Worm (Caenorhabditis elegans) whole organism, L1 larva: Measurements from ENCODE around the gene nhr-6.

ENCODE experiments used
- C16A3.4 ChIP-seq: fragments of 150-350 bp; optimal IDR thresholded peaks from 2 replicates; lab custom pipeline; 2014; ENCODE audit warnings: missing biosample characterization, missing genetic modification characterization
- F16B12.6 ChIP-seq: fragments of 150-350 bp; optimal IDR thresholded peaks from 2 replicates; lab custom pipeline; 2014; ENCODE audit warnings: missing biosample characterization, missing genetic modification characterization
- Y116A8C.19 ChIP-seq: sonication (generic microtip); optimal IDR thresholded peaks from 2 replicates; lab custom pipeline; 2016; ENCODE audit warnings: missing compliant biosample characterization, missing genetic modification characterization, borderline replicate concordance
- ceh-8 ChIP-seq: fragments of 200-800 bp; sonication (Bioruptor generic); optimal IDR thresholded peaks from 2 replicates; lab custom pipeline; 2018; ENCODE audit warnings: mild to moderate bottlenecking, missing genetic modification characterization, moderate library complexity, missing compliant biosample characterization
- ceh-82 ChIP-seq, 3 experiments: fragments of 150-350 bp in 1 of 3; sonication (generic microtip) in 2 of 3; optimal IDR thresholded peaks; 2 replicates each; lab custom pipeline; 2014 to 2017; ENCODE audit warnings: missing biosample characterization in 3 of 3, missing genetic modification characterization in 3 of 3
- ceh-88 ChIP-seq: fragments of 200-800 bp; sonication (Bioruptor generic); IDR thresholded peaks from 2 replicates; pipeline ENCODE4 v1.3.6; 2022; ENCODE audit warnings: missing genetic modification characterization, missing compliant biosample characterization
- ceh-90 ChIP-seq: sonication (generic microtip); optimal IDR thresholded peaks from 2 replicates; lab custom pipeline; 2016; ENCODE audit warnings: missing genetic modification characterization, missing compliant biosample characterization
- ces-1 ChIP-seq: fragments of 150-350 bp; optimal IDR thresholded peaks from 2 replicates; lab custom pipeline; 2014; ENCODE audit warnings: missing biosample characterization, missing genetic modification reagents, missing genetic modification characterization
- dpl-1 ChIP-seq, 3 experiments: fragments of 150-350 bp in 2 of 3; sonication (generic microtip) in 1 of 3; optimal IDR thresholded peaks; 2 replicates each; lab custom pipeline; 2014 to 2017; ENCODE audit warnings: missing biosample characterization in 3 of 3, missing genetic modification characterization in 3 of 3, missing genetic modification reagents in 3 of 3
- dsc-1 ChIP-seq: sonication (generic microtip); optimal IDR thresholded peaks from 2 replicates; lab custom pipeline; 2016; ENCODE audit warnings: mild to moderate bottlenecking, missing genetic modification characterization, missing compliant biosample characterization
- efl-1 ChIP-seq, 4 experiments: fragments of 150-350 bp; optimal IDR thresholded peaks in 3 of 4; peaks in 1 of 4; 1 replicate in 1 of 4; 2 replicates in 3 of 4; lab custom pipeline; 2014; ENCODE audit warnings: missing biosample characterization in 2 of 4, missing genetic modification characterization in 2 of 4, missing genetic modification reagents in 2 of 4
- egl-27 ChIP-seq, 2 experiments: fragments of 150-350 bp in 1 of 2; sonication (generic microtip); optimal IDR thresholded peaks; 3 replicates each; lab custom pipeline; 2017 to 2018; ENCODE audit warnings: missing biosample characterization in 2 of 2, missing genetic modification characterization in 2 of 2, missing genetic modification reagents in 2 of 2
- elt-2 ChIP-seq: sonication (generic microtip); optimal IDR thresholded peaks from 2 replicates; lab custom pipeline; 2016; ENCODE audit warnings: missing genetic modification characterization, mild to moderate bottlenecking, inconsistent platforms, missing compliant biosample characterization, missing genetic modification reagents
- fkh-10 ChIP-seq: sonication (generic microtip); optimal IDR thresholded peaks from 2 replicates; lab custom pipeline; 2017; ENCODE audit warnings: missing biosample characterization, missing genetic modification reagents, missing genetic modification characterization
- fkh-4 ChIP-seq: sonication (generic microtip); optimal IDR thresholded peaks from 2 replicates; lab custom pipeline; 2016; ENCODE audit warnings: missing compliant biosample characterization, missing genetic modification characterization, borderline replicate concordance
- fkh-8 ChIP-seq: sonication (generic microtip); optimal IDR thresholded peaks from 2 replicates; lab custom pipeline; 2016; ENCODE audit warnings: mild to moderate bottlenecking, missing genetic modification characterization, missing compliant biosample characterization
- grh-1 ChIP-seq: fragments of 200-800 bp; sonication (Bioruptor generic); IDR thresholded peaks from 2 replicates; pipeline ENCODE4 v1.3.6; 2022; ENCODE audit warnings: missing genetic modification reagents, missing genetic modification characterization, missing compliant biosample characterization
- hpl-2 ChIP-seq: fragments of 150-350 bp; optimal IDR thresholded peaks from 2 replicates; lab custom pipeline; 2014; ENCODE audit warnings: missing biosample characterization, missing genetic modification reagents, missing genetic modification characterization
- irx-1 ChIP-seq: sonication (generic microtip); optimal IDR thresholded peaks from 2 replicates; lab custom pipeline; 2016; ENCODE audit warnings: missing genetic modification characterization, missing compliant biosample characterization
- isw-1 ChIP-seq: fragments of 200-800 bp; sonication (Bioruptor generic); IDR thresholded peaks from 2 replicates; pipeline ENCODE4 v1.3.6; 2022; ENCODE audit warnings: missing genetic modification characterization, missing compliant biosample characterization
- jun-1 ChIP-seq: fragments of 150-350 bp; optimal IDR thresholded peaks from 2 replicates; lab custom pipeline; 2014; ENCODE audit warnings: missing biosample characterization, missing genetic modification reagents, missing genetic modification characterization
- lin-13 ChIP-seq: fragments of 150-350 bp; optimal IDR thresholded peaks from 2 replicates; lab custom pipeline; 2014; ENCODE audit warnings: missing biosample characterization, missing genetic modification reagents, missing genetic modification characterization
- lin-14 ChIP-seq: fragments of 200-800 bp; sonication (Bioruptor generic); optimal IDR thresholded peaks from 2 replicates; lab custom pipeline; 2018; ENCODE audit warnings: mild to moderate bottlenecking, missing genetic modification characterization, moderate library complexity, missing compliant biosample characterization
- lin-39 ChIP-seq: fragments of 150-350 bp; optimal IDR thresholded peaks from 2 replicates; lab custom pipeline; 2014; ENCODE audit warnings: missing biosample characterization, missing genetic modification reagents, missing genetic modification characterization
- lir-3 ChIP-seq: sonication (generic microtip); optimal IDR thresholded peaks from 2 replicates; lab custom pipeline; 2016; ENCODE audit warnings: mild to moderate bottlenecking, missing genetic modification characterization, moderate library complexity, missing compliant biosample characterization; ENCODE audit not compliant: poor library complexity
- lsy-2 ChIP-seq, 2 experiments: fragments of 150-350 bp; optimal IDR thresholded peaks; 2 replicates each; lab custom pipeline; 2014; ENCODE audit warnings: missing biosample characterization in 2 of 2, missing genetic modification characterization in 2 of 2
- mdl-1 ChIP-seq, 2 experiments: fragments of 150-350 bp; optimal IDR thresholded peaks; 2 replicates each; lab custom pipeline; 2014 to 2017; ENCODE audit warnings: missing biosample characterization in 2 of 2, missing genetic modification characterization in 2 of 2, inconsistent platforms in 1 of 2
- nhr-20 ChIP-seq: sonication (generic microtip); optimal IDR thresholded peaks from 2 replicates; lab custom pipeline; 2016; ENCODE audit warnings: mild to moderate bottlenecking, missing genetic modification characterization, missing compliant biosample characterization
- nhr-237 ChIP-seq: fragments of 150-350 bp; optimal IDR thresholded peaks from 2 replicates; lab custom pipeline; 2014; ENCODE audit warnings: missing biosample characterization, missing genetic modification characterization
- nhr-47 ChIP-seq: sonication (generic microtip); optimal IDR thresholded peaks from 2 replicates; lab custom pipeline; 2016; ENCODE audit warnings: mild to moderate bottlenecking, missing genetic modification characterization, moderate library complexity, missing compliant biosample characterization
- nhr-76 ChIP-seq: sonication (generic microtip); optimal IDR thresholded peaks from 2 replicates; lab custom pipeline; 2017; ENCODE audit warnings: missing biosample characterization, missing genetic modification characterization
- nhr-85 ChIP-seq: sonication (generic microtip); peaks from one replicate; lab custom pipeline; 2016; ENCODE audit warnings: missing genetic modification characterization, inconsistent platforms, missing compliant biosample characterization
- nhr-90 ChIP-seq: sonication (generic microtip); optimal IDR thresholded peaks from 2 replicates; lab custom pipeline; 2016; ENCODE audit warnings: mild to moderate bottlenecking, missing genetic modification characterization, missing compliant biosample characterization; ENCODE audit not compliant: poor library complexity
- pag-3 ChIP-seq: sonication (generic microtip); optimal IDR thresholded peaks from 2 replicates; lab custom pipeline; 2017; ENCODE audit warnings: missing genetic modification characterization, mild to moderate bottlenecking, missing compliant biosample characterization, antibody characterized with exemption, borderline replicate concordance; ENCODE audit not compliant: insufficient read depth
- pax-3 ChIP-seq: fragments of 200-800 bp; sonication (Bioruptor generic); optimal IDR thresholded peaks from 2 replicates; lab custom pipeline; 2018; ENCODE audit warnings: mild to moderate bottlenecking, missing genetic modification characterization, moderate library complexity, missing compliant biosample characterization
- pqm-1 ChIP-seq: sonication (generic microtip); optimal IDR thresholded peaks from 3 replicates; lab custom pipeline; 2017; ENCODE audit warnings: missing biosample characterization, missing genetic modification characterization
- skn-1 ChIP-seq: fragments of 150-350 bp; optimal IDR thresholded peaks from 2 replicates; lab custom pipeline; 2014; ENCODE audit warnings: missing biosample characterization, missing genetic modification characterization
- snu-23 ChIP-seq: sonication (generic microtip); optimal IDR thresholded peaks from 2 replicates; lab custom pipeline; 2016; ENCODE audit warnings: missing genetic modification characterization, missing compliant biosample characterization
- swsn-7 ChIP-seq: sonication (generic microtip); optimal IDR thresholded peaks from 2 replicates; lab custom pipeline; 2016; ENCODE audit warnings: missing genetic modification characterization, missing compliant biosample characterization
- tbx-2 ChIP-seq: sonication (generic microtip); optimal IDR thresholded peaks from 2 replicates; lab custom pipeline; 2016; ENCODE audit warnings: missing genetic modification characterization, missing compliant biosample characterization
- unc-86 ChIP-seq: sonication (generic microtip); optimal IDR thresholded peaks from 2 replicates; lab custom pipeline; 2016; ENCODE audit warnings: missing genetic modification characterization, missing compliant biosample characterization
- unc-98 ChIP-seq: fragments of 200-800 bp; sonication (Bioruptor generic); IDR thresholded peaks from 2 replicates; pipeline ENCODE4 v1.3.6; 2022; ENCODE audit warnings: missing genetic modification characterization, missing compliant biosample characterization
- vab-15 ChIP-seq: sonication (generic microtip); optimal IDR thresholded peaks from 2 replicates; lab custom pipeline; 2017; ENCODE audit warnings: missing genotype, mild to moderate bottlenecking, missing genetic modification characterization, missing compliant biosample characterization
- xbp-1 ChIP-seq: sonication (generic microtip); optimal IDR thresholded peaks from 2 replicates; lab custom pipeline; 2016; ENCODE audit warnings: missing genetic modification characterization, missing compliant biosample characterization
- ztf-11 ChIP-seq, 2 experiments: sonication (generic microtip); optimal IDR thresholded peaks; 2 replicates each; lab custom pipeline; 2016 to 2017; ENCODE audit warnings: missing genetic modification characterization in 2 of 2, missing biosample characterization in 1 of 2, missing compliant biosample characterization in 1 of 2
- ztf-4 ChIP-seq: fragments of 150-350 bp; optimal IDR thresholded peaks from 2 replicates; lab custom pipeline; 2014; ENCODE audit warnings: missing biosample characterization, missing genetic modification characterization

nhr-6 gene

ce11 chrIII:3540424-3540823, 33.0 kb upstream of the nhr-6 start (continued):
- TF ChIP-seq dsc-1, result peak; percentile 65
- TF ChIP-seq fkh-8 (tag; lab: Kevin White, UChicago), result peak; percentile 84
- peak; percentile 42 for TF ChIP-seq lin-13 (GFP tag; lab: Kevin White, UChicago)
- peak; percentile 60 for TF ChIP-seq ceh-88 (GFP tag; lab: Robert Waterston, UW)
- peak; percentile 51 for TF ChIP-seq jun-1 (tag; lab: Kevin White, UChicago)
- no peak for TF ChIP-seq ztf-4 (tag; lab: Kevin White, UChicago)
- peak; percentile 89 for TF ChIP-seq snu-23 (GFP tag; lab: Kevin White, UChicago)
- TF ChIP-seq C16A3.4 (tag; lab: Kevin White, UChicago), result peak; percentile 80
- TF ChIP-seq vab-15 (tag; lab: Kevin White, UChicago), result no peak
- no peak for TF ChIP-seq pqm-1 (tag; lab: Kevin White, UChicago)
- peak; percentile 31 for TF ChIP-seq nhr-237 (tag; lab: Kevin White, UChicago)
- TF ChIP-seq ceh-82 (tag; optimal IDR thresholded peaks at IDR 0.05; lab: Kevin White, UChicago), result peak in 1 of 3 experiments; percentile 29
- TF ChIP-seq Y116A8C.19 (tag; lab: Kevin White, UChicago), result no peak
- peak; percentile 87 for TF ChIP-seq nhr-85 (tag; lab: Kevin White, UChicago)
- peak; percentile 85 for TF ChIP-seq pax-3 (tag; lab: Kevin White, UChicago)
- TF ChIP-seq ztf-11 (tag; optimal IDR thresholded peaks at IDR 0.05; lab: Kevin White, UChicago), result peak in 1 of 2 experiments; percentile 73
- peak; percentile 85 for TF ChIP-seq nhr-90 (tag; lab: Kevin White, UChicago)
- peak; percentile 51 for TF ChIP-seq ceh-90
- peak; percentile 81 for TF ChIP-seq xbp-1 (tag; lab: Kevin White, UChicago)
- TF ChIP-seq dpl-1 (GFP tag; optimal IDR thresholded peaks at IDR 0.05; lab: Kevin White, UChicago), result peak; percentile 53 to 64 (median 63)
- TF ChIP-seq nhr-20, result peak; percentile 84
- peak; percentile 78 for TF ChIP-seq lir-3
- peak; percentile 24 for TF ChIP-seq fkh-4 (tag; lab: Kevin White, UChicago)
- TF ChIP-seq ceh-8 (GFP tag; lab: Kevin White, UChicago), result peak; percentile 34
- no peak for TF ChIP-seq pag-3 (tag; lab: Kevin White, UChicago)
- peak; percentile 49 for TF ChIP-seq hpl-2 (GFP tag; lab: Kevin White, UChicago)
- TF ChIP-seq egl-27 (tag; optimal IDR thresholded peaks at IDR 0.05; lab: Kevin White, UChicago), result no peak
- peak; percentile 71 for TF ChIP-seq swsn-7 (tag; lab: Kevin White, UChicago)
- peak; percentile 43 for TF ChIP-seq elt-2 (tag; lab: Kevin White, UChicago)

ce11 chrIII:3541093-3541492, 32.3 kb upstream of the nhr-6 start:
- TF ChIP-seq lin-39 (tag; lab: Kevin White, UChicago), result no peak
- TF ChIP-seq unc-86 (tag; lab: Kevin White, UChicago), result no peak

ce11 chrIII:3541539-3541938, 31.8 kb upstream of the nhr-6 start, which contains the start of gene ben-1:
Gene ben-1 (minus strand): TSS chrIII:3541639.
- TF ChIP-seq ceh-90 (no peak), ceh-88 (GFP tag; lab: Robert Waterston, UW) (no peak), tbx-2 (tag; lab: Kevin White, UChicago) (no peak), nhr-85 (tag; lab: Kevin White, UChicago) (peak; percentile 28)
- TF ChIP-seq, all 84 proteins: peak for 1

- TF ChIP-seq nhr-76 (tag; lab: Kevin White, UChicago) (no peak), isw-1 (GFP tag; lab: Robert Waterston, UW) (peak; percentile 14), ceh-82 (tag; optimal IDR thresholded peaks at IDR 0.05; lab: Kevin White, UChicago) (peak in 2 of 3 experiments; percentile 32 to 52), unc-98 (no peak), efl-1 (optimal IDR thresholded peaks at IDR 0.05; lab: Kevin White, UChicago) (no peak), efl-1 (GFP tag; optimal IDR thresholded peaks at IDR 0.05 in 1 of 2; lab: Kevin White, UChicago) (peak in 1 of 2 experiments; percentile 75), nhr-90 (tag; lab: Kevin White, UChicago) (no peak), ceh-8 (GFP tag; lab: Kevin White, UChicago) (no peak), grh-1 (GFP tag; lab: Robert Waterston, UW) (no peak), nhr-47 (tag; lab: Kevin White, UChicago) (peak; percentile 11), F16B12.6 (tag; lab: Kevin White, UChicago) (peak; percentile 4), lin-14 (GFP tag; lab: Kevin White, UChicago) (peak; percentile 87), ces-1 (no peak), lsy-2 (tag; optimal IDR thresholded peaks at IDR 0.05; lab: Kevin White, UChicago) (peak in 1 of 2 experiments; percentile 28), mdl-1 (tag; optimal IDR thresholded peaks at IDR 0.05; lab: Kevin White, UChicago) (no peak), skn-1 (no peak), fkh-10 (GFP tag; lab: Kevin White, UChicago) (peak; percentile 1), ztf-11 (tag; optimal IDR thresholded peaks at IDR 0.05; lab: Kevin White, UChicago) (peak in 1 of 2 experiments; percentile 4), irx-1 (tag; lab: Kevin White, UChicago) (no peak)
Observed at ce11 chrIII:3542105-3542504, 31.3 kb upstream of the nhr-6 start.
